Fruit fly (Drosophila melanogaster) whole organism, embryonic: ENCODE measurements around the gene usp.
A peak's percentile ranks its signal among the peaks of the same experiment; 100 is the strongest.

Experiments
- Atf3 ChIP-seq: fragments of 200-800 bp; sonication (Bioruptor generic); optimal IDR thresholded peaks from 3 replicates; lab custom pipeline; 2016; ENCODE audit warnings: missing biosample characterization, missing genetic modification characterization
- CG10209 ChIP-seq: fragments of 200-800 bp; sonication (Bioruptor generic); optimal IDR thresholded peaks from 3 replicates; lab custom pipeline; 2017; ENCODE audit warnings: missing biosample characterization, mild to moderate bottlenecking, missing genetic modification characterization, missing genetic modification reagents
- CG10274 ChIP-seq: fragments of 200-800 bp; sonication (Bioruptor generic); optimal IDR thresholded peaks from 3 replicates; lab custom pipeline; 2017; ENCODE audit warnings: missing biosample characterization, mild to moderate bottlenecking, missing genetic modification characterization
- CG12769 ChIP-seq: fragments of 200-800 bp; sonication (Bioruptor generic); optimal IDR thresholded peaks from 2 replicates; lab custom pipeline; 2019; ENCODE audit warnings: missing biosample characterization, mild to moderate bottlenecking, missing genetic modification characterization, moderate library complexity
- CG14014 ChIP-seq: fragments of 200-800 bp; sonication (Bioruptor generic); IDR thresholded peaks from 2 replicates; pipeline ENCODE4 v1.3.6; 2022; ENCODE audit warnings: missing biosample characterization, missing genetic modification characterization
- CG15601 ChIP-seq: fragments of 200-800 bp; sonication (Bioruptor generic); optimal IDR thresholded peaks from 3 replicates; lab custom pipeline; 2019; ENCODE audit warnings: missing biosample characterization, mild to moderate bottlenecking, missing genetic modification characterization, moderate library complexity
- CG1603 ChIP-seq: fragments of 200-800 bp; sonication (Bioruptor generic); optimal IDR thresholded peaks from 2 replicates; lab custom pipeline; 2019; ENCODE audit warnings: missing biosample characterization, mild to moderate bottlenecking, missing genetic modification characterization, moderate library complexity
- CG1647 ChIP-seq: fragments of 200-800 bp; sonication (Bioruptor generic); optimal IDR thresholded peaks from 3 replicates; lab custom pipeline; 2016; ENCODE audit warnings: missing biosample characterization, missing genetic modification characterization
- CG16813 ChIP-seq: fragments of 200-800 bp; sonication (Bioruptor generic); IDR thresholded peaks from 3 replicates; pipeline ENCODE4 v1.3.6; 2022; ENCODE audit warnings: missing biosample characterization, missing genetic modification characterization; ENCODE audit not compliant: partially characterized antibody
- CG17186 ChIP-seq: fragments of 200-800 bp; sonication (Bioruptor generic); optimal IDR thresholded peaks from 3 replicates; lab custom pipeline; 2017; ENCODE audit warnings: missing biosample characterization, missing genetic modification reagents, missing genetic modification characterization
- CG17568 ChIP-seq: fragments of 200-800 bp; sonication (Bioruptor generic); optimal IDR thresholded peaks from 2 replicates; lab custom pipeline; 2018; ENCODE audit warnings: missing biosample characterization, mild to moderate bottlenecking, missing genetic modification characterization, moderate library complexity
- CG17612 ChIP-seq: fragments of 200-800 bp; sonication (Bioruptor generic); IDR thresholded peaks from 2 replicates; pipeline ENCODE4 v1.3.6; 2022; ENCODE audit warnings: missing biosample characterization, missing genetic modification characterization
- CG18599 ChIP-seq: fragments of 200-800 bp; sonication (Bioruptor generic); optimal IDR thresholded peaks from 3 replicates; lab custom pipeline; 2017; ENCODE audit warnings: missing biosample characterization, missing genetic modification characterization, mild to moderate bottlenecking, moderate library complexity, missing genetic modification reagents
- CG2678 ChIP-seq: fragments of 200-800 bp; sonication (Bioruptor generic); optimal IDR thresholded peaks from 3 replicates; lab custom pipeline; 2019; ENCODE audit warnings: missing biosample characterization, mild to moderate bottlenecking, missing genetic modification characterization, moderate library complexity
- CG2712 ChIP-seq: fragments of 200-800 bp; optimal IDR thresholded peaks from 3 replicates; lab custom pipeline; 2019; ENCODE audit warnings: missing biosample characterization, mild to moderate bottlenecking, missing genetic modification characterization, moderate library complexity
- CG31224 ChIP-seq: fragments of 200-800 bp; sonication (Bioruptor generic); IDR thresholded peaks from 2 replicates; pipeline ENCODE4 v1.3.6; 2022; ENCODE audit warnings: missing biosample characterization, missing genetic modification characterization
- CG34224 ChIP-seq: fragments of 200-800 bp; sonication (Bioruptor generic); IDR thresholded peaks from 3 replicates; pipeline ENCODE4 v1.3.6; 2022; ENCODE audit warnings: missing biosample characterization, missing genetic modification characterization; ENCODE audit not compliant: partially characterized antibody
- CG4820 ChIP-seq: fragments of 200-800 bp; sonication (Bioruptor generic); optimal IDR thresholded peaks from 3 replicates; lab custom pipeline; 2016; ENCODE audit warnings: missing biosample characterization, missing genetic modification characterization
- CG6765 ChIP-seq: fragments of 200-800 bp; sonication (Bioruptor generic); optimal IDR thresholded peaks from 3 replicates; lab custom pipeline; 2017; ENCODE audit warnings: missing biosample characterization, mild to moderate bottlenecking, missing genetic modification characterization
- CG7357 ChIP-seq: fragments of 200-800 bp; sonication (Bioruptor generic); IDR thresholded peaks from 3 replicates; pipeline ENCODE4 v1.3.6; 2022; ENCODE audit warnings: missing biosample characterization, missing genetic modification characterization
- CG7556 ChIP-seq: fragments of 200-800 bp; sonication (Bioruptor generic); optimal IDR thresholded peaks from 2 replicates; lab custom pipeline; 2017; ENCODE audit warnings: missing biosample characterization, mild to moderate bottlenecking, missing genetic modification characterization
- CG8089 ChIP-seq: fragments of 200-800 bp; sonication (Bioruptor generic); optimal IDR thresholded peaks from 3 replicates; lab custom pipeline; 2016; ENCODE audit warnings: missing biosample characterization, missing genetic modification characterization
- CG9609 ChIP-seq: fragments of 200-800 bp; sonication (Bioruptor generic); optimal IDR thresholded peaks from 3 replicates; lab custom pipeline; 2016; ENCODE audit warnings: missing biosample characterization, missing genetic modification characterization
- CoRest ChIP-seq: fragments of 200-800 bp; sonication (Bioruptor generic); optimal IDR thresholded peaks from 3 replicates; lab custom pipeline; 2018; ENCODE audit warnings: missing biosample characterization, mild to moderate bottlenecking, missing genetic modification characterization, moderate library complexity
- D ChIP-seq, 2 experiments: fragments of 200-800 bp in 1 of 2; fragments of >200 bp in 1 of 2; sonication (Bioruptor generic) in 1 of 2; optimal IDR thresholded peaks; 2 replicates in 1 of 2; 3 replicates in 1 of 2; lab custom pipeline; 2017; ENCODE audit warnings: mild to moderate bottlenecking in 1 of 2, missing biosample characterization in 1 of 2, missing genetic modification characterization in 1 of 2, missing genetic modification reagents in 1 of 2
- D19A ChIP-seq: fragments of 200-800 bp; optimal IDR thresholded peaks from 3 replicates; lab custom pipeline; 2019; ENCODE audit warnings: missing biosample characterization, mild to moderate bottlenecking, missing genetic modification characterization, moderate library complexity
- Dek ChIP-seq: fragments of 200-800 bp; sonication (Bioruptor generic); optimal IDR thresholded peaks from 3 replicates; lab custom pipeline; 2019; ENCODE audit warnings: missing biosample characterization, mild to moderate bottlenecking, missing genetic modification characterization, moderate library complexity
- Dref ChIP-seq: fragments of 200-800 bp; sonication (Bioruptor generic); IDR thresholded peaks from 2 replicates; pipeline ENCODE4 v1.3.6; 2022; ENCODE audit warnings: missing biosample characterization, missing genetic modification characterization
- Fer3 ChIP-seq: fragments of 200-800 bp; sonication (Bioruptor generic); optimal IDR thresholded peaks from 2 replicates; lab custom pipeline; 2018; ENCODE audit warnings: missing biosample characterization, mild to moderate bottlenecking, missing genetic modification characterization, moderate library complexity
- HHEX ChIP-seq: fragments of 200-800 bp; sonication (Bioruptor generic); optimal IDR thresholded peaks from 3 replicates; lab custom pipeline; 2017; ENCODE audit warnings: missing biosample characterization, mild to moderate bottlenecking, missing genetic modification characterization, missing genetic modification reagents
- MESR4 ChIP-seq: fragments of 200-800 bp; sonication (Bioruptor generic); optimal IDR thresholded peaks from 2 replicates; lab custom pipeline; 2018; ENCODE audit warnings: missing biosample characterization, mild to moderate bottlenecking, missing genetic modification characterization, moderate library complexity
- Rx ChIP-seq: fragments of 200-800 bp; sonication (Bioruptor generic); IDR thresholded peaks from 2 replicates; pipeline ENCODE4 v1.3.6; 2022; ENCODE audit warnings: missing biosample characterization, missing genetic modification characterization
- Vsx1 ChIP-seq: fragments of 200-800 bp; sonication (Bioruptor generic); optimal IDR thresholded peaks from 2 replicates; lab custom pipeline; 2017; ENCODE audit warnings: missing biosample characterization, mild to moderate bottlenecking, missing genetic modification characterization, missing genetic modification reagents
- aop ChIP-seq: fragments of 200-800 bp; sonication (Bioruptor generic); IDR thresholded peaks from 2 replicates; pipeline ENCODE4 v1.3.6; 2022; ENCODE audit warnings: missing biosample characterization, missing genetic modification characterization
- bab2 ChIP-seq: fragments of 200-800 bp; sonication (Bioruptor generic); optimal IDR thresholded peaks from 2 replicates; lab custom pipeline; 2016; ENCODE audit warnings: missing biosample characterization, missing genetic modification characterization
- bigmax ChIP-seq: fragments of 200-800 bp; sonication (Bioruptor generic); optimal IDR thresholded peaks from 2 replicates; lab custom pipeline; 2018; ENCODE audit warnings: missing biosample characterization, mild to moderate bottlenecking, missing genetic modification characterization
- chif ChIP-seq, 2 experiments: fragments of 200-800 bp; sonication (Bioruptor generic); optimal IDR thresholded peaks; 3 replicates each; lab custom pipeline; 2016; ENCODE audit warnings: missing biosample characterization in 2 of 2, missing genetic modification characterization in 2 of 2
- corto ChIP-seq: fragments of 200-800 bp; sonication (Bioruptor generic); optimal IDR thresholded peaks from 2 replicates; lab custom pipeline; 2016; ENCODE audit warnings: missing biosample characterization, mild to moderate bottlenecking, missing genetic modification characterization, moderate library complexity
- dmrt11E ChIP-seq: fragments of 200-800 bp; sonication (Bioruptor generic); optimal IDR thresholded peaks from 3 replicates; lab custom pipeline; 2018; ENCODE audit warnings: missing biosample characterization, mild to moderate bottlenecking, missing genetic modification characterization, moderate library complexity
- ftz-f1 ChIP-seq: fragments of 200-800 bp; sonication (Bioruptor generic); optimal IDR thresholded peaks from 2 replicates; lab custom pipeline; 2016; ENCODE audit warnings: missing biosample characterization, missing genetic modification characterization
- ken ChIP-seq: fragments of 200-800 bp; sonication (Bioruptor generic); IDR thresholded peaks from 3 replicates; pipeline ENCODE4 v1.3.6; 2022; ENCODE audit warnings: missing biosample characterization, missing genetic modification characterization
- klu ChIP-seq: fragments of 200-800 bp; sonication (Bioruptor generic); IDR thresholded peaks from 2 replicates; pipeline ENCODE4 v1.3.6; 2022; ENCODE audit warnings: missing biosample characterization, missing genetic modification characterization
- mirr ChIP-seq: fragments of 200-800 bp; sonication (Bioruptor generic); optimal IDR thresholded peaks from 3 replicates; lab custom pipeline; 2018; ENCODE audit warnings: missing biosample characterization, mild to moderate bottlenecking, missing genetic modification characterization
- nau ChIP-seq: fragments of 200-800 bp; sonication (Bioruptor generic); optimal IDR thresholded peaks from 3 replicates; lab custom pipeline; 2017; ENCODE audit warnings: missing biosample characterization, mild to moderate bottlenecking, missing genetic modification characterization, missing genetic modification reagents
- onecut ChIP-seq: fragments of 200-800 bp; sonication (Bioruptor generic); IDR thresholded peaks from 2 replicates; pipeline ENCODE4 v1.3.6; 2022; ENCODE audit warnings: missing biosample characterization, missing genetic modification characterization
- pho ChIP-seq: fragments of 200-800 bp; sonication (Bioruptor generic); optimal IDR thresholded peaks from 2 replicates; lab custom pipeline; 2016; ENCODE audit warnings: missing biosample characterization, missing genetic modification characterization
- sc ChIP-seq, 3 experiments: fragments of >200 bp in 2 of 3; fragments of 200-800 bp in 1 of 3; sonication (Bioruptor generic) in 1 of 3; optimal IDR thresholded peaks; 2 replicates in 2 of 3; 3 replicates in 1 of 3; lab custom pipeline; 2017; ENCODE audit warnings: mild to moderate bottlenecking in 1 of 3, missing biosample characterization in 1 of 3, missing genetic modification characterization in 1 of 3, missing genetic modification reagents in 1 of 3
- trh ChIP-seq: fragments of 200-800 bp; sonication (Bioruptor generic); optimal IDR thresholded peaks from 2 replicates; lab custom pipeline; 2016; ENCODE audit warnings: missing biosample characterization, missing genetic modification characterization

The usp gene

dm6 chrX:2041312-2041918 is 696 bp downstream of the usp start, which contains the start of gene CG4313:
Gene CG4313, plus strand, starts transcription at chrX:2041868.
- TF ChIP-seq trh, result no peak
- peak; percentile 46 for TF ChIP-seq D19A (tag; lab: Kevin White, UChicago)
- no peak for TF ChIP-seq onecut (GFP tag; lab: Robert Waterston, UW)
- TF ChIP-seq Dek (tag; lab: Kevin White, UChicago), result peak; percentile 24
- TF ChIP-seq CG10209 (GFP tag; lab: Kevin White, UChicago), result peak; percentile 67
- peak; percentile 52 for TF ChIP-seq HHEX
- TF ChIP-seq pho, result peak; percentile 62
- TF ChIP-seq CG16813, result peak; percentile 92
- no peak for TF ChIP-seq bigmax (GFP tag; lab: Kevin White, UChicago)
- no peak for TF ChIP-seq aop (GFP tag; lab: Robert Waterston, UW)
- no peak for TF ChIP-seq MESR4 (GFP tag; lab: Kevin White, UChicago)
- TF ChIP-seq CG4820 (GFP tag; lab: Kevin White, UChicago), result peak; percentile 65
- peak; percentile 88 for TF ChIP-seq CG12769
- TF ChIP-seq CG18599, result peak; percentile 54
- TF ChIP-seq CG17568 (GFP tag; lab: Kevin White, UChicago), result peak; percentile 53
- peak; percentile 55; the same call in 1 of the 3 replicates for TF ChIP-seq ken (GFP tag; lab: Robert Waterston, UW)
- TF ChIP-seq CG15601 (tag; lab: Kevin White, UChicago), result peak; percentile 49
- no peak for TF ChIP-seq CG6765 (GFP tag; lab: Kevin White, UChicago)
- TF ChIP-seq sc (optimal IDR thresholded peaks at IDR 0.05; lab: Kevin White, UChicago), result no peak
- no peak for TF ChIP-seq sc (GFP tag; optimal IDR thresholded peaks at IDR 0.05; lab: Kevin White, UChicago)
- peak; percentile 69 for TF ChIP-seq dmrt11E (tag; lab: Kevin White, UChicago)
- peak; percentile 29; the same call in 1 of the 2 replicates for TF ChIP-seq Rx (GFP tag; lab: Robert Waterston, UW)
- peak; percentile 72 for TF ChIP-seq Fer3 (tag; lab: Kevin White, UChicago)
- TF ChIP-seq Vsx1 (GFP tag; lab: Kevin White, UChicago), result no peak
- TF ChIP-seq bab2 (GFP tag; lab: Kevin White, UChicago), result peak; percentile 75
- no peak for TF ChIP-seq D (optimal IDR thresholded peaks at IDR 0.05; lab: Kevin White, UChicago)
- peak; percentile 43 for TF ChIP-seq D (GFP tag; optimal IDR thresholded peaks at IDR 0.05; lab: Kevin White, UChicago)
- peak; percentile 56 for TF ChIP-seq CG7556
- peak; percentile 77 for TF ChIP-seq CG9609 (GFP tag; lab: Kevin White, UChicago)
- peak; percentile 80 for TF ChIP-seq CG1603 (tag; lab: Kevin White, UChicago)
- TF ChIP-seq CG2678 (tag; lab: Kevin White, UChicago), result peak; percentile 78
- peak; percentile 45 for TF ChIP-seq mirr (GFP tag; lab: Kevin White, UChicago)
- peak; percentile 73 for TF ChIP-seq klu (GFP tag; lab: Robert Waterston, UW)
- TF ChIP-seq nau (GFP tag; lab: Kevin White, UChicago), result peak; percentile 6
- peak; percentile 80 for TF ChIP-seq CG17186 (GFP tag; lab: Kevin White, UChicago)
- peak; percentile 76 for TF ChIP-seq CoRest (tag; lab: Kevin White, UChicago)
- TF ChIP-seq CG1647, result peak; percentile 11
- peak; percentile 89 for TF ChIP-seq CG34224 (GFP tag; lab: Robert Waterston, UW)
- TF ChIP-seq Atf3 (GFP tag; lab: Kevin White, UChicago), result peak; percentile 55
- TF ChIP-seq CG2712 (tag; lab: Kevin White, UChicago), result peak; percentile 71
- no peak for TF ChIP-seq corto (GFP tag; lab: Kevin White, UChicago)
- TF ChIP-seq CG8089, result peak; percentile 29
- peak; percentile 69 for TF ChIP-seq CG7357
- peak; percentile 76 for TF ChIP-seq CG14014 (GFP tag; lab: Robert Waterston, UW)
- TF ChIP-seq CG10274 (GFP tag; lab: Kevin White, UChicago), result no peak
- TF ChIP-seq Dref (GFP tag; lab: Robert Waterston, UW), result no peak
- no peak for TF ChIP-seq ftz-f1 (GFP tag; lab: Kevin White, UChicago)
- peak; percentile 56; the same call in 1 of the 2 replicates for TF ChIP-seq CG31224
- TF ChIP-seq chif (GFP tag; optimal IDR thresholded peaks at IDR 0.05; lab: Kevin White, UChicago), result peak; percentile 60 to 62
- TF ChIP-seq CG17612, result no peak
